Fruit fly (Drosophila melanogaster) whole organism, embryonic: Measurements from ENCODE around the gene CG3008.

Experiments
- Adf1 ChIP-seq: fragments of 200-800 bp; sonication (Bioruptor generic); IDR thresholded peaks from 2 replicates; pipeline ENCODE4 v1.3.6; 2022; ENCODE audit warnings: missing biosample characterization, missing genetic modification characterization
- Bteb2 ChIP-seq: fragments of 200-800 bp; sonication (Bioruptor generic); optimal IDR thresholded peaks from 2 replicates; lab custom pipeline; 2016; ENCODE audit warnings: missing biosample characterization, missing genetic modification characterization
- CG10209 ChIP-seq: fragments of 200-800 bp; sonication (Bioruptor generic); optimal IDR thresholded peaks from 3 replicates; lab custom pipeline; 2017; ENCODE audit warnings: missing biosample characterization, mild to moderate bottlenecking, missing genetic modification characterization, missing genetic modification reagents
- CG10321 ChIP-seq: fragments of 200-800 bp; sonication (Bioruptor generic); IDR thresholded peaks from 2 replicates; pipeline ENCODE4 v1.3.6; 2022; ENCODE audit warnings: missing biosample characterization, missing genetic modification characterization
- CG12236 ChIP-seq: fragments of 200-800 bp; sonication (Bioruptor generic); optimal IDR thresholded peaks from 2 replicates; lab custom pipeline; 2016; ENCODE audit warnings: missing biosample characterization, missing genetic modification characterization
- CG12744 ChIP-seq: fragments of 200-800 bp; sonication (Bioruptor generic); optimal IDR thresholded peaks from 2 replicates; lab custom pipeline; 2016; ENCODE audit warnings: missing biosample characterization, missing genetic modification characterization
- CG13894 ChIP-seq: fragments of 200-800 bp; sonication (Bioruptor generic); optimal IDR thresholded peaks from 3 replicates; lab custom pipeline; 2018; ENCODE audit warnings: missing biosample characterization, mild to moderate bottlenecking, missing genetic modification characterization, moderate library complexity
- CG14441 ChIP-seq: fragments of 200-800 bp; sonication (Bioruptor generic); IDR thresholded peaks from 2 replicates; pipeline ENCODE4 v1.3.6; 2022; ENCODE audit warnings: missing biosample characterization, missing genetic modification characterization
- CG14860 ChIP-seq: fragments of 200-800 bp; sonication (Bioruptor generic); IDR thresholded peaks from 3 replicates; pipeline ENCODE4 v1.3.6; 2022; ENCODE audit warnings: missing biosample characterization, missing genetic modification characterization; ENCODE audit not compliant: partially characterized antibody
- CG15696 ChIP-seq: fragments of 200-800 bp; sonication (Bioruptor generic); optimal IDR thresholded peaks from 2 replicates; lab custom pipeline; 2019; ENCODE audit warnings: missing biosample characterization, mild to moderate bottlenecking, missing genetic modification characterization, moderate library complexity
- CG17361 ChIP-seq: fragments of 200-800 bp; sonication (Bioruptor generic); IDR thresholded peaks from 3 replicates; pipeline ENCODE4 v1.3.6; 2022; ENCODE audit warnings: missing biosample characterization, missing genetic modification characterization
- CG18011 ChIP-seq: fragments of 200-800 bp; sonication (Bioruptor generic); optimal IDR thresholded peaks from 2 replicates; lab custom pipeline; 2017; ENCODE audit warnings: missing biosample characterization, missing genetic modification characterization, mild to moderate bottlenecking, moderate library complexity, missing genotype
- CG30020 ChIP-seq: fragments of 200-800 bp; optimal IDR thresholded peaks from 2 replicates; lab custom pipeline; 2019; ENCODE audit warnings: missing biosample characterization, mild to moderate bottlenecking, missing genetic modification characterization, moderate library complexity
- CG30403 ChIP-seq: fragments of 200-800 bp; sonication (Bioruptor generic); optimal IDR thresholded peaks from 3 replicates; lab custom pipeline; 2016; ENCODE audit warnings: missing biosample characterization, missing genetic modification characterization
- CG6654 ChIP-seq: fragments of 200-800 bp; sonication (Bioruptor generic); optimal IDR thresholded peaks from 2 replicates; lab custom pipeline; 2017; ENCODE audit warnings: missing biosample characterization, mild to moderate bottlenecking, missing genetic modification characterization
- CG6791 ChIP-seq: fragments of 200-800 bp; sonication (Bioruptor generic); IDR thresholded peaks from 3 replicates; pipeline ENCODE4 v1.3.6; 2022; ENCODE audit warnings: missing biosample characterization, missing genetic modification characterization; ENCODE audit not compliant: partially characterized antibody
- CG7372 ChIP-seq: fragments of 200-800 bp; sonication (Bioruptor generic); IDR thresholded peaks from 2 replicates; pipeline ENCODE4 v1.3.6; 2022; ENCODE audit warnings: missing biosample characterization, missing genetic modification characterization
- CG7745 ChIP-seq: fragments of 200-800 bp; sonication (Bioruptor generic); optimal IDR thresholded peaks from 2 replicates; lab custom pipeline; 2018; ENCODE audit warnings: missing biosample characterization, mild to moderate bottlenecking, missing genetic modification characterization, moderate library complexity
- CG7839 ChIP-seq: fragments of 200-800 bp; sonication (Bioruptor generic); optimal IDR thresholded peaks from 3 replicates; lab custom pipeline; 2018; ENCODE audit warnings: missing biosample characterization, mild to moderate bottlenecking, missing genetic modification characterization, moderate library complexity
- CG7987 ChIP-seq: fragments of 200-800 bp; sonication (Bioruptor generic); optimal IDR thresholded peaks from 2 replicates; lab custom pipeline; 2018; ENCODE audit warnings: missing biosample characterization, mild to moderate bottlenecking, missing genetic modification characterization, moderate library complexity
- CG8388 ChIP-seq: fragments of 200-800 bp; sonication (Bioruptor generic); optimal IDR thresholded peaks from 2 replicates; lab custom pipeline; 2019; ENCODE audit warnings: missing biosample characterization, mild to moderate bottlenecking, missing genetic modification characterization, moderate library complexity
- CG8765 ChIP-seq: fragments of 200-800 bp; sonication (Bioruptor generic); IDR thresholded peaks from 2 replicates; pipeline ENCODE4 v1.3.6; 2022; ENCODE audit warnings: missing biosample characterization, missing genetic modification characterization
- Camta ChIP-seq: fragments of 200-800 bp; sonication (Bioruptor generic); optimal IDR thresholded peaks from 2 replicates; lab custom pipeline; 2016; ENCODE audit warnings: missing biosample characterization, missing genetic modification characterization
- E2f2 ChIP-seq: fragments of 200-800 bp; sonication (Bioruptor generic); IDR thresholded peaks from 2 replicates; pipeline ENCODE4 v1.3.6; 2022; ENCODE audit warnings: missing biosample characterization, missing genetic modification characterization
- GATAe ChIP-seq: fragments of 200-800 bp; sonication (Bioruptor generic); conservative IDR thresholded peaks from 2 replicates; pipeline ENCODE4 v1.3.6; 2022; ENCODE audit warnings: missing biosample characterization, missing genetic modification characterization
- H15 ChIP-seq: fragments of 200-800 bp; sonication (Bioruptor generic); IDR thresholded peaks from 3 replicates; pipeline ENCODE4 v1.3.6; 2022; ENCODE audit warnings: missing biosample characterization, missing genetic modification characterization
- HmgZ ChIP-seq: fragments of 200-800 bp; sonication (Bioruptor generic); optimal IDR thresholded peaks from 2 replicates; lab custom pipeline; 2018; ENCODE audit warnings: missing biosample characterization, mild to moderate bottlenecking, missing genetic modification characterization
- Max ChIP-seq: fragments of 200-800 bp; sonication (Bioruptor generic); optimal IDR thresholded peaks from 2 replicates; lab custom pipeline; 2016; ENCODE audit warnings: missing biosample characterization, mild to moderate bottlenecking, missing genetic modification characterization
- Nf-YB ChIP-seq: fragments of 200-800 bp; sonication (Bioruptor generic); optimal IDR thresholded peaks from 3 replicates; lab custom pipeline; 2019; ENCODE audit warnings: missing biosample characterization, mild to moderate bottlenecking, missing genetic modification characterization, moderate library complexity
- Stat92E ChIP-seq, 3 experiments: fragments of >200 bp in 2 of 3; fragments of 200-800 bp in 1 of 3; sonication (Bioruptor generic) in 1 of 3; optimal IDR thresholded peaks; 2 replicates each; lab custom pipeline; 2017 to 2019; ENCODE audit warnings: missing biosample characterization in 3 of 3, missing genetic modification characterization in 3 of 3, mild to moderate bottlenecking in 1 of 3, moderate library complexity in 1 of 3
- Trl ChIP-seq, 3 experiments: fragments of >200 bp in 2 of 3; fragments of 200-800 bp in 1 of 3; sonication (Bioruptor generic) in 1 of 3; optimal IDR thresholded peaks; 2 replicates in 1 of 3; 3 replicates in 2 of 3; lab custom pipeline; 2016 to 2017; ENCODE audit warnings: missing biosample characterization in 1 of 3, missing genetic modification characterization in 1 of 3
- ac ChIP-seq: fragments of 200-800 bp; sonication (Bioruptor generic); optimal IDR thresholded peaks from 3 replicates; lab custom pipeline; 2017; ENCODE audit warnings: missing biosample characterization, mild to moderate bottlenecking, missing genetic modification characterization
- bigmax ChIP-seq: fragments of 200-800 bp; sonication (Bioruptor generic); optimal IDR thresholded peaks from 2 replicates; lab custom pipeline; 2018; ENCODE audit warnings: missing biosample characterization, mild to moderate bottlenecking, missing genetic modification characterization
- btn ChIP-seq: fragments of 200-800 bp; sonication (Bioruptor generic); optimal IDR thresholded peaks from 2 replicates; lab custom pipeline; 2016; ENCODE audit warnings: missing biosample characterization, missing genetic modification characterization
- cad ChIP-seq: fragments of >200 bp; optimal IDR thresholded peaks from 2 replicates; lab custom pipeline; 2017; ENCODE audit warnings: missing biosample characterization, missing genetic modification characterization
- corto ChIP-seq: fragments of 200-800 bp; sonication (Bioruptor generic); optimal IDR thresholded peaks from 2 replicates; lab custom pipeline; 2016; ENCODE audit warnings: missing biosample characterization, mild to moderate bottlenecking, missing genetic modification characterization, moderate library complexity
- emc ChIP-seq: fragments of 200-800 bp; sonication (Bioruptor generic); optimal IDR thresholded peaks from 2 replicates; lab custom pipeline; 2016; ENCODE audit warnings: missing biosample characterization, missing genetic modification characterization
- fu2 ChIP-seq: fragments of 200-800 bp; sonication (Bioruptor generic); optimal IDR thresholded peaks from 2 replicates; lab custom pipeline; 2016; ENCODE audit warnings: missing biosample characterization, missing genetic modification characterization
- her ChIP-seq: fragments of 200-800 bp; sonication (Bioruptor generic); optimal IDR thresholded peaks from 2 replicates; lab custom pipeline; 2016; ENCODE audit warnings: missing biosample characterization, missing genetic modification characterization
- mirr ChIP-seq: fragments of 200-800 bp; sonication (Bioruptor generic); optimal IDR thresholded peaks from 3 replicates; lab custom pipeline; 2018; ENCODE audit warnings: missing biosample characterization, mild to moderate bottlenecking, missing genetic modification characterization
- oc ChIP-seq: fragments of 200-800 bp; sonication (Bioruptor generic); optimal IDR thresholded peaks from 2 replicates; lab custom pipeline; 2018; ENCODE audit warnings: missing biosample characterization, mild to moderate bottlenecking, missing genetic modification characterization, moderate library complexity
- onecut ChIP-seq: fragments of 200-800 bp; sonication (Bioruptor generic); IDR thresholded peaks from 2 replicates; pipeline ENCODE4 v1.3.6; 2022; ENCODE audit warnings: missing biosample characterization, missing genetic modification characterization
- pan ChIP-seq, 4 experiments: fragments of >200 bp in 3 of 4; fragments of 200-800 bp in 1 of 4; sonication (Bioruptor generic) in 1 of 4; optimal IDR thresholded peaks in 3 of 4; IDR thresholded peaks in 1 of 4; 2 replicates each; pipeline versions ENCODE4 v1.3.6 to Lab custom; 2017 to 2022; ENCODE audit warnings: missing biosample characterization in 2 of 4, missing genetic modification characterization in 2 of 4, mixed read lengths in 1 of 4
- peb ChIP-seq: fragments of 200-800 bp; sonication (Bioruptor generic); IDR thresholded peaks from 2 replicates; pipeline ENCODE4 v1.3.6; 2022; ENCODE audit warnings: missing biosample characterization, missing genetic modification characterization
- pfk ChIP-seq: fragments of 200-800 bp; sonication (Bioruptor generic); optimal IDR thresholded peaks from 2 replicates; lab custom pipeline; 2018; ENCODE audit warnings: missing biosample characterization, mild to moderate bottlenecking, missing genetic modification characterization, moderate library complexity
- seq ChIP-seq: fragments of 200-800 bp; sonication (Bioruptor generic); IDR thresholded peaks from 2 replicates; pipeline ENCODE4 v1.3.6; 2022; ENCODE audit warnings: missing biosample characterization, missing genetic modification characterization
- sqz ChIP-seq: fragments of 200-800 bp; sonication (Bioruptor generic); optimal IDR thresholded peaks from 3 replicates; lab custom pipeline; 2018; ENCODE audit warnings: missing biosample characterization, mild to moderate bottlenecking, missing genetic modification characterization
- tin ChIP-seq: fragments of 200-800 bp; sonication (Bioruptor generic); optimal IDR thresholded peaks from 3 replicates; lab custom pipeline; 2016; ENCODE audit warnings: missing biosample characterization, missing genetic modification characterization
- vfl ChIP-seq: fragments of 200-800 bp; sonication (Bioruptor generic); optimal IDR thresholded peaks from 2 replicates; lab custom pipeline; 2016; ENCODE audit warnings: missing biosample characterization, missing genetic modification characterization
- wek ChIP-seq: fragments of 200-800 bp; sonication (Bioruptor generic); optimal IDR thresholded peaks from 3 replicates; lab custom pipeline; 2018; ENCODE audit warnings: missing biosample characterization, mild to moderate bottlenecking, missing genetic modification characterization, moderate library complexity

Gene CG3008

dm6 chr2L:4856118-4856517 lies 27.0 kb upstream of the CG3008 start (continued):
- peak; percentile 60 for TF ChIP-seq CG30403 (GFP tag; lab: Kevin White, UChicago)
- no peak for TF ChIP-seq emc
- no peak for TF ChIP-seq ac (GFP tag; lab: Kevin White, UChicago)
- no peak for TF ChIP-seq Max (GFP tag; lab: Kevin White, UChicago)
- TF ChIP-seq her (GFP tag; lab: Kevin White, UChicago), result no peak
- no peak for TF ChIP-seq CG8765 (GFP tag; lab: Robert Waterston, UW)
- peak; percentile 33 for TF ChIP-seq CG15696 (tag; lab: Kevin White, UChicago)
- no peak for TF ChIP-seq fu2
- no peak for TF ChIP-seq CG18011
- no peak for TF ChIP-seq CG6791 (GFP tag; lab: Robert Waterston, UW)
- TF ChIP-seq pan (optimal IDR thresholded peaks at IDR 0.05; lab: Kevin White, UChicago), result no peak
- TF ChIP-seq pan (GFP tag; optimal IDR thresholded peaks at IDR 0.05 in 1 of 2, IDR thresholded peaks at IDR 0.05 in 1 of 2), result peak in 1 of 2 experiments; percentile 77
- peak; percentile 34 for TF ChIP-seq tin (GFP tag; lab: Kevin White, UChicago)
- TF ChIP-seq CG7745, result no peak
- TF ChIP-seq Camta (GFP tag; lab: Kevin White, UChicago), result no peak
- TF ChIP-seq CG14860 (GFP tag; lab: Robert Waterston, UW), result no peak
- no peak for TF ChIP-seq vfl (GFP tag; lab: Kevin White, UChicago)
- no peak for TF ChIP-seq Stat92E (GFP tag; optimal IDR thresholded peaks at IDR 0.05; lab: Kevin White, UChicago)
- no peak for TF ChIP-seq GATAe (GFP tag; lab: Robert Waterston, UW)
- no peak for TF ChIP-seq btn (GFP tag; lab: Kevin White, UChicago)
- no peak for TF ChIP-seq Trl (optimal IDR thresholded peaks at IDR 0.05; lab: Kevin White, UChicago)
- TF ChIP-seq Trl (GFP tag; optimal IDR thresholded peaks at IDR 0.05; lab: Kevin White, UChicago), result peak; percentile 26
- no peak for TF ChIP-seq sqz (GFP tag; lab: Kevin White, UChicago)
- no peak for TF ChIP-seq mirr
- TF ChIP-seq CG13894 (tag; lab: Kevin White, UChicago), result peak; percentile 35
- no peak for TF ChIP-seq Adf1 (GFP tag; lab: Robert Waterston, UW)
- TF ChIP-seq CG12236, result no peak
- TF ChIP-seq CG10321 (GFP tag; lab: Robert Waterston, UW), result no peak
- no peak for TF ChIP-seq CG6654
- peak; percentile 38; the same call in 1 of the 2 replicates for TF ChIP-seq E2f2 (GFP tag; lab: Robert Waterston, UW)
- peak; percentile 80 for TF ChIP-seq CG17361 (GFP tag; lab: Robert Waterston, UW)
- TF ChIP-seq Bteb2 (GFP tag; lab: Kevin White, UChicago), result no peak
- peak; percentile 47 for TF ChIP-seq CG8388 (GFP tag; lab: Kevin White, UChicago)
- TF ChIP-seq pfk, result no peak
- peak; percentile 39 for TF ChIP-seq oc
- TF ChIP-seq onecut, result peak; percentile 56
- no peak for TF ChIP-seq cad (GFP tag; lab: Kevin White, UChicago)
- TF ChIP-seq CG7987 (GFP tag; lab: Kevin White, UChicago), result peak; percentile 10
- no peak for TF ChIP-seq wek (GFP tag; lab: Kevin White, UChicago)
- peak; percentile 78 for TF ChIP-seq CG7839 (tag; lab: Kevin White, UChicago)
- TF ChIP-seq CG30020 (tag; lab: Kevin White, UChicago), result no peak
- no peak for TF ChIP-seq bigmax (GFP tag; lab: Kevin White, UChicago)
- no peak for TF ChIP-seq peb
- TF ChIP-seq corto (GFP tag; lab: Kevin White, UChicago), result no peak
- peak; percentile 63 for TF ChIP-seq CG14441 (GFP tag; lab: Robert Waterston, UW)
- TF ChIP-seq CG10209 (GFP tag; lab: Kevin White, UChicago), result peak; percentile 43
- 0 out of 2 replicates have a peak, but pooled peaks have one; percentile 16 for TF ChIP-seq seq (GFP tag; lab: Robert Waterston, UW)
- TF ChIP-seq CG12744 (GFP tag; lab: Kevin White, UChicago), result no peak
- TF ChIP-seq H15, result no peak
- TF ChIP-seq Nf-YB (GFP tag; lab: Kevin White, UChicago), result no peak
- TF ChIP-seq HmgZ (tag; lab: Kevin White, UChicago), result peak; percentile 35
- peak; percentile 59; the same call in 1 of the 2 replicates for TF ChIP-seq CG7372 (GFP tag; lab: Robert Waterston, UW)
